Worm (Caenorhabditis elegans) whole organism, L4 larva: ENCODE measurements around the gene R08C7.1.

Source experiments
- ceh-82 ChIP-seq: sonication (generic microtip); optimal IDR thresholded peaks from 2 replicates; lab custom pipeline; 2017; ENCODE audit warnings: missing biosample characterization, missing genetic modification characterization
- dmd-9 ChIP-seq: fragments of 200-800 bp; sonication (Bioruptor generic); IDR thresholded peaks from 2 replicates; pipeline ENCODE4 v1.3.6; 2022; ENCODE audit warnings: missing genetic modification reagents, missing genetic modification characterization, missing compliant biosample characterization
- lin-1 ChIP-seq: fragments of 200-800 bp; sonication (Bioruptor generic); IDR thresholded peaks from 2 replicates; pipeline ENCODE4 v1.3.6; 2022; ENCODE audit warnings: missing genetic modification reagents, missing genetic modification characterization, missing compliant biosample characterization
- lin-13 ChIP-seq: fragments of 150-350 bp; optimal IDR thresholded peaks from 2 replicates; lab custom pipeline; 2014; ENCODE audit warnings: missing biosample characterization, missing genetic modification reagents, missing genetic modification characterization
- nhr-28 ChIP-seq: fragments of 150-350 bp; optimal IDR thresholded peaks from 2 replicates; lab custom pipeline; 2014; ENCODE audit warnings: missing biosample characterization, missing genetic modification characterization
- nhr-76 ChIP-seq: fragments of 150-350 bp; optimal IDR thresholded peaks from 2 replicates; lab custom pipeline; 2014; ENCODE audit warnings: missing biosample characterization, missing genetic modification characterization
- snpc-4 ChIP-seq: fragments of 150-350 bp; optimal IDR thresholded peaks from 2 replicates; lab custom pipeline; 2014; ENCODE audit warnings: missing biosample characterization, missing genetic modification characterization

- TF ChIP-seq ceh-82 (tag; lab: Kevin White, UChicago) (no peak), lin-1 (no peak), nhr-76 (tag; lab: Kevin White, UChicago) (no peak), snpc-4 (tag; lab: Kevin White, UChicago) (no peak), dmd-9 (no peak), lin-13 (GFP tag; lab: Kevin White, UChicago) (no peak), nhr-28 (no peak)
Measured at ce11 chrIV:4441077-4441476, 10.6 kb upstream of the R08C7.1 start, which contains the start of gene fbxb-75.
